Worm (Caenorhabditis elegans): ENCODE measurements around the gene sra-11.

Gene sra-11

DNA sequence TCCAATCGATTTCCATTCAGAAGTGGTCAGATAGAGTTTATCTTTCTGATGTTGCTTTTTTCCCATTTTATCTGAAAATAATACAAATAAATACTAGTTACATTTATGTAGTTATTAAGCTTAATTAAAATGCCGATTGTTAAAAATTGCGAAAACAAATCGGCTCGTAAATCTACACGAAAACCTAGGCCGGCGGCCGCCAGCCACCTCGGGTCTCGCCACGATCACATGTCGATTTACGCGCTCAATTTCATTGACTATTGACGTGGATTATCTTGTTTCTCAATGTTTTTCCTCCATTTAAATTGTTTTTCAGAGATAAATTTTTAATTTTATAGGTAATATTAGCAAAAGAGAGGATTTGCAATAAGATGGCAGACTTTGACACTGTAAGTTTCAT is 37.6 kb downstream of the sra-11 start, which contains the start of the genes cyn-4 and copz-1:
TSS of gene cyn-4 (minus strand) at position 71 of the 400 bp plus-strand sequence.
TSS of gene copz-1 (plus strand) at position 339 of the 400 bp plus-strand sequence.
- TF ChIP-seq klf-2 (GFP tag; conservative IDR thresholded peaks at IDR 0.05): 0 out of 2 replicates have a peak, but pooled peaks have one; percentile 42
- TF ChIP-seq ref-1 (GFP tag; conservative IDR thresholded peaks at IDR 0.05): no peak
- TF ChIP-seq med-1 (GFP tag; optimal IDR thresholded peaks at IDR 0.05; ENCODE audit: insufficient read depth): no peak
- 0 out of 2 replicates have a peak, but pooled peaks have one; percentile 46 for TF ChIP-seq flt-1 (GFP tag; IDR thresholded peaks at IDR 0.05)
- TF ChIP-seq ztf-23 (GFP tag; IDR thresholded peaks at IDR 0.05): peak; percentile 67
- no peak for TF ChIP-seq ztf-29 (GFP tag; IDR thresholded peaks at IDR 0.05)
- TF ChIP-seq cog-1 (tag; optimal IDR thresholded peaks at IDR 0.05): peak; percentile 80
- TF ChIP-seq tab-1 (GFP tag; IDR thresholded peaks at IDR 0.05): 0 out of 2 replicates have a peak, but pooled peaks have one; percentile 29

DNA sequence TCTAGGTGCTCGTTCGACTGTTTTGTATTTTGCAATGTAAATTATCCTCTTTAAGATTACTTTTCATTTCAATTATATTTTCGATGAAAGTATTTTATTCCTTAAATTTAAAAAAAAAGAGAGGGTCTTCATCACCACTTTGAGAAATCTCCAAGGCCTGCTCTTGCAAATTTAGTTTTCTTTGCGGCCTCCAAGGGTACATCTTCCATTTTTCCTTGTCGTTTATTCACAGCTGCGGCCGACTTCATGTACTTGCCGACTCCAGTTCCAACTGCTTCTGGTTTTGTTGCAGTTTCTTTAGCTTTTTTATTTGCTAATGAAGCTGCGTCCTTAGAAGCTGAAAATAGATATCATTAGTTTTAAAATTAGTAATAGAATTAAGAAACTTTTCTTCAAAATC is 39.4 kb downstream of the sra-11 start:
- TF ChIP-seq flt-1 (GFP tag; IDR thresholded peaks at IDR 0.05) (no peak), med-1 (GFP tag; optimal IDR thresholded peaks at IDR 0.05; ENCODE audit: insufficient read depth) (no peak), klf-2 (GFP tag; conservative IDR thresholded peaks at IDR 0.05) (no peak), tab-1 (GFP tag; IDR thresholded peaks at IDR 0.05) (no peak), T22C8.4 (GFP tag; IDR thresholded peaks at IDR 0.05) (no peak), cog-1 (tag; optimal IDR thresholded peaks at IDR 0.05) (no peak), ztf-29 (GFP tag; IDR thresholded peaks at IDR 0.05) (no peak), ztf-23 (GFP tag; IDR thresholded peaks at IDR 0.05) (no peak), ref-1 (GFP tag; conservative IDR thresholded peaks at IDR 0.05) (no peak)

DNA sequence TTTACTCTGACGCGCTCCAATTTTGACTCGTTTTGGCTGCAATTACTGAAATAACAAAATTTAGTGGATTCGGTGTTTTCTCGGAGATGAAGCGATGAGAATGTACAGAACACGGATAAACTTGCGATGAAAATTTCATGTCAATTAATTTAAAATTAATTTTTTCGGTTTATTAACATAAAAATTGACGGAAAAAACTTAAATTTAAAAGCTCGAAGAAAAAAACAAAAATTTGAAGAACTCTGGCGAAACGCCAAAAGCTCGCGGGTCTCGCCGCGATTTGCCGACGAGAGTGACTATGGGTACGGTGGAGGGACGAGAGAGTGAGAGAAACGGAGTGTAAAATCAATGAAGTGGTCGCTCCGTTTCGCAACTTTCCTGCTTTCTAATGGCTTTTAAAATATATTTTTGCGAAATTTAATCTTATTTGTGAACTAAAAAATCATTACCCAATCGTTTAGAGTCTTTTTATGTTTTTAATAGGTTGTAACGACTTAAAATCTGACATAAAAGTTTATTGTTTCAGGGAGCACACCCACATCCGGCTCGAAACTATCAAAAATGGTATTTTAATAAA is 41.4 kb downstream of the sra-11 start, which contains the start of the genes gmps-1 and cap-2:
TSS of gene gmps-1 (minus strand) at position 51 of the 577 bp plus-strand sequence.
TSS of gene cap-2 (plus strand) at position 527 of the 577 bp plus-strand sequence.
- TF ChIP-seq T22C8.4 (GFP tag; IDR thresholded peaks at IDR 0.05): peak; percentile 86
- TF ChIP-seq ztf-29 (GFP tag; IDR thresholded peaks at IDR 0.05): no peak
- no peak for TF ChIP-seq tab-1 (GFP tag; IDR thresholded peaks at IDR 0.05)
- no peak for TF ChIP-seq ref-1 (GFP tag; conservative IDR thresholded peaks at IDR 0.05)
- TF ChIP-seq cog-1 (tag; optimal IDR thresholded peaks at IDR 0.05): peak; percentile 64
- peak; percentile 76 for TF ChIP-seq flt-1 (GFP tag; IDR thresholded peaks at IDR 0.05)
- peak; percentile 59; the same call in 1 of the 2 replicates for TF ChIP-seq ztf-23 (GFP tag; IDR thresholded peaks at IDR 0.05)
- no peak for TF ChIP-seq med-1 (GFP tag; optimal IDR thresholded peaks at IDR 0.05; ENCODE audit: insufficient read depth)

DNA sequence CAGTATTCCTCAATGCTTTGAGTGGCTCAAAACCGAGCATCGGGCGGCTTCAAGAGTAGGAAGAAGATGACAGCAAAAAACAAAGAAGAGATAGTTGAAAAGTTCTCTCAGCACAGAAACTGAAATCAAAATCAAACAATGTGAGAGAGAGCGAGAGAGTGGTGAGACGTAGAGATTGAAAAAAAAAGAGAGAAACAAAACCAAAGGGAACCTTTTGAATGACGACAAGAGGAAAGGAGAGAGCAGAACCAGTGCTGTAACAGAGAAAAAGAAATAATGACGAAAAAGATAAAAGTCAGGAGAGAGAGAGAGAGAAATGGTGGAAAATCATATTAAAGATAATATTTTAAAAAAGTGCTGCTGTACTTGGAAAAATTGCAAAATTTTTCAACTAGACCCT is 42.9 kb downstream of the sra-11 start:
- TF ChIP-seq flt-1 (GFP tag; IDR thresholded peaks at IDR 0.05) (no peak), med-1 (GFP tag; optimal IDR thresholded peaks at IDR 0.05; ENCODE audit: insufficient read depth) (no peak), T22C8.4 (GFP tag; IDR thresholded peaks at IDR 0.05) (no peak), cog-1 (tag; optimal IDR thresholded peaks at IDR 0.05) (no peak), ztf-23 (GFP tag; IDR thresholded peaks at IDR 0.05) (no peak), klf-2 (GFP tag; conservative IDR thresholded peaks at IDR 0.05) (no peak), tab-1 (GFP tag; IDR thresholded peaks at IDR 0.05) (no peak)

DNA sequence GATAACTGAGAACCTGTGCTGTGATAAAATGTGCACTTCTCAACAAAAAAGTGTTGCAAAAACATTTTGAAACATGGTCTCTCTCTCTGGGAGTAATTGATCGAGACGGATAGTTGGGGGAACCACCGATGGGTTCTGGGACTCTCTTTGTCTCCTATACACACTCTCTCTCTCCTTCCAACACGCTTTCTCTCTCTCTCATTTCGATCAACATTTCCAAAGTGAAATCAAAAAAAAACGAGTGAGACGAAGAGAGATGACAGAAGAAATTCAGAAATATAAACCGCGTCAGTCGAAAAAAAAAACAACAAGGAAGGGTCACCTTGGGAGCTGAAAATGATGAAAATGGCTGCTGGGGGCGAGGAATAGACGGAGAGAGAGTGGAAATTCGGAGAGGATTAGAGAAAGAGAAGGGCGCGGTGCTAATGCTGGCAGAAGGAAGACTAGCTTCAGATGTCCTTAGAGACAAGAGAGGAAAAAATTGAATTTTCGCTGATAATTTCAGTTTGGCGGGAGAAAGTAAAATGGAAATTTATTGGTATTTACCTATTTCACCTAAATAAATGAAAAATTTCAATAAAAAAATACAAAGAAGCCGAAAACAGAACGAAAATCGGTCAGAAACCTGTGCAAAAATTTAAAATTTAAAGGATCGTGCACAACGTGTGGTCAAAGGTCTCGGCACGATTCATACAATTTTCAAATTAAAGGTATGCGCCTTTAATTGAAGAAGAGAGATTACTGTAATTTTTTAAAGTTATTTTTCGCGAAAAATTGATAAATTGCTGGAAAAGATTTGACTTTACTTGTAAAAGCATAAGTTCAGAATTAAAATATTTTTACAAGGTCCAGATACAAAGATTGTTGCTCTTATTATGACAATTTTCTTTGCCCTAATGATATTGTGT is 47.1 kb downstream of the sra-11 start:
- TF ChIP-seq T22C8.4 (GFP tag; IDR thresholded peaks at IDR 0.05): no peak
- TF ChIP-seq tab-1 (GFP tag; IDR thresholded peaks at IDR 0.05): no peak
- TF ChIP-seq med-1 (GFP tag; optimal IDR thresholded peaks at IDR 0.05; ENCODE audit: insufficient read depth): no peak
- no peak for TF ChIP-seq cog-1 (tag; optimal IDR thresholded peaks at IDR 0.05)
- TF ChIP-seq ref-1 (GFP tag; conservative IDR thresholded peaks at IDR 0.05): no peak
- TF ChIP-seq flt-1 (GFP tag; IDR thresholded peaks at IDR 0.05): no peak
- no peak for TF ChIP-seq ztf-29 (GFP tag; IDR thresholded peaks at IDR 0.05)
- no peak for TF ChIP-seq ztf-23 (GFP tag; IDR thresholded peaks at IDR 0.05)
- no peak for TF ChIP-seq klf-2 (GFP tag; conservative IDR thresholded peaks at IDR 0.05)

DNA sequence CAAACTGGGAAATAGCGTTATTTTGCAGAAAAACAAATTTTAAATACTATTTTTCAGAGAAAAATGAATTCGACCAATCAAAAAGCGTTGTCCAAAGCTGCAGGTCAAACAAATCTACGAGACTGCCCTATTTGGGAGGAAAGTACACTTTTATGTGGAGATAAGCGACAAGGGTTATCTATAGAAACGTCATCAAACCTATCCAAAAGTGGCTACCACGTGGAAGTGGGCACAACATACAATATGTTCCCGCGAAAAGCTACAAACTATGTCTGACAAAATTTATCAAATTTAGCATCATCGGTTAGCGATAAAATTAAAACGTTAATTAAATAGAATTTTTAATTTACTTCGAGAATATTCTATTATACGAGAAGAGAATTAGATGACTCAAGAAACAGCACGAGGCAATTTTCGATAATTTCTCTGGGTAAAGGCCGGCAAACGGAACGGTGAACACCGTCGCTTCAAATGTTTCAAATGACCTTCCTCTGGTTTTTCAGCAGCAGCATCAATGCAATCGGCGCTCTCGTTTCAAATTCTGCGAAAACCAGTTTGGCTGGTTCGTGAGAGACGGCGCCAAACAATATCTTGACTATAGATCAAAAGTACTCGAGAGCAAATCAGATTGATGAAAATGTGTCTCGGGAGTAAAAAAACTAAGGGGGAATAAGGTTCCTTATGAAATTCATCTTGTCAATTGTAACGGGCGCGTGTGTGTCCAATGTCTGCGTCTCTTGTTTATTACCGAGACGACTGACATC is 48.2 kb downstream of the sra-11 start:
- no peak for TF ChIP-seq ref-1 (GFP tag; conservative IDR thresholded peaks at IDR 0.05)
- no peak for TF ChIP-seq med-1 (GFP tag; optimal IDR thresholded peaks at IDR 0.05; ENCODE audit: insufficient read depth)
- TF ChIP-seq cog-1 (tag; optimal IDR thresholded peaks at IDR 0.05): no peak
- TF ChIP-seq T22C8.4 (GFP tag; IDR thresholded peaks at IDR 0.05): no peak
- no peak for TF ChIP-seq ztf-29 (GFP tag; IDR thresholded peaks at IDR 0.05)
- TF ChIP-seq tab-1 (GFP tag; IDR thresholded peaks at IDR 0.05): no peak
- TF ChIP-seq klf-2 (GFP tag; conservative IDR thresholded peaks at IDR 0.05): no peak
- TF ChIP-seq flt-1 (GFP tag; IDR thresholded peaks at IDR 0.05): no peak
- no peak for TF ChIP-seq ztf-23 (GFP tag; IDR thresholded peaks at IDR 0.05)

DNA sequence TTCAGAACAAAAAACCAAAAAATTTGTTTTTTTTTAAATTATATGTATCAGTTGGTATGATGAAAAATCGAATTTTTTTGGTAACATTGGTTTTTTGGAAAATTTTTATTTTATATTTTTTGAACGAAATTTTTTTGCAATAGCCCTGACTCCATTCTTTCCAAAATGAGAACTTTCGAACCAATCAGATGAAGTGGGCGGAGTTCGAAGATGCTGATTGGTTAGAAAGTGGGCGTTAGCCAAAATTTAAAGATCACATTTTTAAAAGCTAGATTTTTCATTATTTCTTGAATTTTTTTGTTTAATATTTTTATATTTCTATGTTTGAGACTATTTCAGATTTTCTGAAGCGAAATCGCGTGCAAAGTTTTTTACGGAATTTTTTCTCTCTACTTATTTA is 48.8 kb downstream of the sra-11 start:
- TF ChIP-seq flt-1 (GFP tag; IDR thresholded peaks at IDR 0.05) (no peak), ztf-29 (GFP tag; IDR thresholded peaks at IDR 0.05) (no peak), med-1 (GFP tag; optimal IDR thresholded peaks at IDR 0.05; ENCODE audit: insufficient read depth) (no peak)

DNA sequence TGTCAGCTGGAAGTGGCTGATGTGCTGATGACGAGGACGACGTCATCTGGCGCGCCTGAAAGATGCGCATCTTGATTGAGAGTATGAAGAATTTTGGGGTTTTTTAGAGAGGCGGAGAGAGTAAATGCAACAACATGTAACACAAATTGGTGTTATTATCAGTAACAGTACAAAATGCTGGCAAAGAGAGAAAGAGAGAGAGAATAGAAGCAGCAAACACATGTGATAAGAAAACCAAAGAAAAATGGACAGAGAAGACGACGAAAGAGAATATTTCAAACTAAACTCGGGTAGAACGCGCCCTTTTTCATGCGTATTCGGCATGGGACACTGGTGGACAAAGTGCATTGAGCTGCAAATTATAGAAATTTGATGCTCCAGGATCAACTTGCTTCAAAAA is 49.3 kb downstream of the sra-11 start, which contains the start of gene M106.3:
TSS of gene M106.3 (minus strand) at position 70 of the 400 bp plus-strand sequence.
- TF ChIP-seq ztf-29 (GFP tag; IDR thresholded peaks at IDR 0.05): no peak
- TF ChIP-seq T22C8.4 (GFP tag; IDR thresholded peaks at IDR 0.05): no peak
- TF ChIP-seq ref-1 (GFP tag; conservative IDR thresholded peaks at IDR 0.05): no peak
- no peak for TF ChIP-seq cog-1 (tag; optimal IDR thresholded peaks at IDR 0.05)
- TF ChIP-seq tab-1 (GFP tag; IDR thresholded peaks at IDR 0.05): no peak
- no peak for TF ChIP-seq ztf-23 (GFP tag; IDR thresholded peaks at IDR 0.05)
